Fruit fly (Drosophila melanogaster): ENCODE measurements around the gene CG46507.
"Not testable (repeated sequence)": the region's sequence is repeated elsewhere in the genome, so short reads cannot be mapped to it uniquely, and the experiment has no call there.

dm6 chrX:22196874-22197273, 34.2 kb downstream of the CG46507 start, which contains the start of gene CG46514:
- not testable (repeated sequence) for TF ChIP-seq Pif1A (GFP tag; optimal IDR thresholded peaks at IDR 0.05); EcR (GFP tag; optimal IDR thresholded peaks at IDR 0.05); CG12605 (GFP tag; IDR thresholded peaks at IDR 0.05); D1 (tag; optimal IDR thresholded peaks at IDR 0.05); CG14655 (GFP tag; optimal IDR thresholded peaks at IDR 0.05); CG32121 (GFP tag; IDR thresholded peaks at IDR 0.05); Pif1B (GFP tag; optimal IDR thresholded peaks at IDR 0.05)
